Fruit fly (Drosophila melanogaster) whole organism, embryonic: Measurements from ENCODE around the gene snk.

Experiments
- Ada2b ChIP-seq: fragments of 200-800 bp; sonication (Bioruptor generic); IDR thresholded peaks from 2 replicates; pipeline ENCODE4 v1.3.6; 2022; ENCODE audit warnings: missing biosample characterization, missing genetic modification characterization
- B-H2 ChIP-seq: fragments of 200-800 bp; sonication (Bioruptor generic); optimal IDR thresholded peaks from 2 replicates; lab custom pipeline; 2018; ENCODE audit warnings: missing biosample characterization, mild to moderate bottlenecking, missing genetic modification characterization
- Blimp-1 ChIP-seq: fragments of 200-800 bp; sonication (Bioruptor generic); optimal IDR thresholded peaks from 3 replicates; lab custom pipeline; 2018; ENCODE audit warnings: missing biosample characterization, missing genetic modification characterization, mild to moderate bottlenecking, moderate library complexity, missing genetic modification reagents
- Bteb2 ChIP-seq: fragments of 200-800 bp; sonication (Bioruptor generic); optimal IDR thresholded peaks from 2 replicates; lab custom pipeline; 2016; ENCODE audit warnings: missing biosample characterization, missing genetic modification characterization
- C15 ChIP-seq: fragments of 200-800 bp; sonication (Bioruptor generic); IDR thresholded peaks from 3 replicates; pipeline ENCODE4 v1.3.6; 2022; ENCODE audit warnings: missing biosample characterization, missing genetic modification characterization
- CG11085 ChIP-seq: fragments of 200-800 bp; sonication (Bioruptor generic); IDR thresholded peaks from 2 replicates; pipeline ENCODE4 v1.3.6; 2022; ENCODE audit warnings: missing biosample characterization, missing genetic modification characterization
- CG11093 ChIP-seq: fragments of 200-800 bp; sonication (Bioruptor generic); IDR thresholded peaks from 3 replicates; pipeline ENCODE4 v1.3.6; 2022; ENCODE audit warnings: missing biosample characterization, missing genetic modification characterization
- CG11695 ChIP-seq: fragments of 200-800 bp; sonication (Bioruptor generic); IDR thresholded peaks from 3 replicates; pipeline ENCODE4 v1.3.6; 2022; ENCODE audit warnings: missing biosample characterization, missing genetic modification characterization
- CG12104 ChIP-seq: fragments of 200-800 bp; sonication (Bioruptor generic); optimal IDR thresholded peaks from 3 replicates; lab custom pipeline; 2016; ENCODE audit warnings: missing biosample characterization, missing genetic modification characterization
- CG14050 ChIP-seq: fragments of 200-800 bp; sonication (Bioruptor generic); IDR thresholded peaks from 3 replicates; pipeline ENCODE4 v1.3.6; 2022; ENCODE audit warnings: missing biosample characterization, missing genetic modification characterization
- CG14860 ChIP-seq: fragments of 200-800 bp; sonication (Bioruptor generic); IDR thresholded peaks from 3 replicates; pipeline ENCODE4 v1.3.6; 2022; ENCODE audit warnings: missing biosample characterization, missing genetic modification characterization; ENCODE audit not compliant: partially characterized antibody
- CG15011 ChIP-seq: fragments of 200-800 bp; sonication (Bioruptor generic); optimal IDR thresholded peaks from 3 replicates; lab custom pipeline; 2018; ENCODE audit warnings: missing biosample characterization, mild to moderate bottlenecking, missing genetic modification characterization
- CG15696 ChIP-seq: fragments of 200-800 bp; sonication (Bioruptor generic); optimal IDR thresholded peaks from 2 replicates; lab custom pipeline; 2019; ENCODE audit warnings: missing biosample characterization, mild to moderate bottlenecking, missing genetic modification characterization, moderate library complexity
- CG1603 ChIP-seq: fragments of 200-800 bp; sonication (Bioruptor generic); optimal IDR thresholded peaks from 2 replicates; lab custom pipeline; 2019; ENCODE audit warnings: missing biosample characterization, mild to moderate bottlenecking, missing genetic modification characterization, moderate library complexity
- CG18476 ChIP-seq: fragments of 200-800 bp; sonication (Bioruptor generic); optimal IDR thresholded peaks from 2 replicates; lab custom pipeline; 2016; ENCODE audit warnings: missing biosample characterization, mild to moderate bottlenecking, missing genetic modification characterization
- CG18599 ChIP-seq: fragments of 200-800 bp; sonication (Bioruptor generic); optimal IDR thresholded peaks from 3 replicates; lab custom pipeline; 2017; ENCODE audit warnings: missing biosample characterization, missing genetic modification characterization, mild to moderate bottlenecking, moderate library complexity, missing genetic modification reagents
- CG2129 ChIP-seq: fragments of 200-800 bp; sonication (Bioruptor generic); IDR thresholded peaks from 2 replicates; pipeline ENCODE4 v1.3.6; 2022; ENCODE audit warnings: missing biosample characterization, missing genetic modification characterization; ENCODE audit not compliant: partially characterized antibody
- CG2202 ChIP-seq: fragments of 200-800 bp; sonication (Bioruptor generic); optimal IDR thresholded peaks from 2 replicates; lab custom pipeline; 2018; ENCODE audit warnings: missing biosample characterization, mild to moderate bottlenecking, missing genetic modification characterization
- CG4328 ChIP-seq: fragments of 200-800 bp; sonication (Bioruptor generic); optimal IDR thresholded peaks from 3 replicates; lab custom pipeline; 2017; ENCODE audit warnings: missing biosample characterization, missing genetic modification reagents, missing genetic modification characterization
- CG5180 ChIP-seq: fragments of 200-800 bp; sonication (Bioruptor generic); optimal IDR thresholded peaks from 3 replicates; lab custom pipeline; 2017; ENCODE audit warnings: missing biosample characterization, missing genetic modification characterization, mild to moderate bottlenecking, moderate library complexity, missing genetic modification reagents
- CG7745 ChIP-seq: fragments of 200-800 bp; sonication (Bioruptor generic); optimal IDR thresholded peaks from 2 replicates; lab custom pipeline; 2018; ENCODE audit warnings: missing biosample characterization, mild to moderate bottlenecking, missing genetic modification characterization, moderate library complexity
- CG8290 ChIP-seq, 3 experiments: fragments of 200-800 bp; sonication (Bioruptor generic); optimal IDR thresholded peaks; 2 replicates each; lab custom pipeline; 2016 to 2019; ENCODE audit warnings: missing biosample characterization in 3 of 3, missing genetic modification characterization in 3 of 3, mild to moderate bottlenecking in 2 of 3, moderate library complexity in 1 of 3
- CG9932 ChIP-seq: fragments of 200-800 bp; sonication (Bioruptor generic); IDR thresholded peaks from 2 replicates; pipeline ENCODE4 v1.3.6; 2022; ENCODE audit warnings: missing biosample characterization, missing genetic modification characterization
- D19B ChIP-seq: fragments of 200-800 bp; sonication (Bioruptor generic); optimal IDR thresholded peaks from 2 replicates; lab custom pipeline; 2017; ENCODE audit warnings: missing biosample characterization, mild to moderate bottlenecking, missing genetic modification characterization
- Dek ChIP-seq: fragments of 200-800 bp; sonication (Bioruptor generic); optimal IDR thresholded peaks from 3 replicates; lab custom pipeline; 2019; ENCODE audit warnings: missing biosample characterization, mild to moderate bottlenecking, missing genetic modification characterization, moderate library complexity
- E2f2 ChIP-seq: fragments of 200-800 bp; sonication (Bioruptor generic); IDR thresholded peaks from 2 replicates; pipeline ENCODE4 v1.3.6; 2022; ENCODE audit warnings: missing biosample characterization, missing genetic modification characterization
- Mes4 ChIP-seq: fragments of 200-800 bp; sonication (Bioruptor generic); optimal IDR thresholded peaks from 2 replicates; lab custom pipeline; 2016; ENCODE audit warnings: missing biosample characterization, missing genetic modification characterization
- Mrtf ChIP-seq: fragments of 200-800 bp; sonication (Bioruptor generic); IDR thresholded peaks from 3 replicates; pipeline ENCODE4 v1.3.6; 2022; ENCODE audit warnings: missing biosample characterization, missing genetic modification characterization
- Ravus ChIP-seq: fragments of 200-800 bp; sonication (Bioruptor generic); IDR thresholded peaks from 2 replicates; pipeline ENCODE4 v1.3.6; 2022; ENCODE audit warnings: missing biosample characterization, missing genetic modification characterization
- Trl ChIP-seq, 3 experiments: fragments of >200 bp in 2 of 3; fragments of 200-800 bp in 1 of 3; sonication (Bioruptor generic) in 1 of 3; optimal IDR thresholded peaks; 2 replicates in 1 of 3; 3 replicates in 2 of 3; lab custom pipeline; 2016 to 2017; ENCODE audit warnings: missing biosample characterization in 1 of 3, missing genetic modification characterization in 1 of 3
- ab ChIP-seq: fragments of 200-800 bp; sonication (Bioruptor generic); optimal IDR thresholded peaks from 2 replicates; lab custom pipeline; 2016; ENCODE audit warnings: missing biosample characterization, missing genetic modification characterization
- al ChIP-seq: fragments of 200-800 bp; sonication (Bioruptor generic); IDR thresholded peaks from 2 replicates; pipeline ENCODE4 v1.3.6; 2022; ENCODE audit warnings: missing biosample characterization, missing genetic modification characterization
- cwo ChIP-seq: fragments of 200-800 bp; sonication (Bioruptor generic); optimal IDR thresholded peaks from 3 replicates; lab custom pipeline; 2017; ENCODE audit warnings: missing biosample characterization, missing genetic modification characterization, mild to moderate bottlenecking, moderate library complexity, missing genetic modification reagents
- dpn ChIP-seq, 2 experiments: fragments of 200-800 bp; sonication (Bioruptor generic); optimal IDR thresholded peaks; 3 replicates each; lab custom pipeline; 2016; ENCODE audit warnings: missing biosample characterization in 2 of 2, missing genetic modification characterization in 2 of 2
- eve ChIP-seq, 2 experiments: fragments of >200 bp; optimal IDR thresholded peaks; 2 replicates each; lab custom pipeline; 2017; ENCODE audit warnings: missing biosample characterization in 2 of 2, missing genetic modification characterization in 2 of 2
- gcm2 ChIP-seq: fragments of 200-800 bp; sonication (Bioruptor generic); optimal IDR thresholded peaks from 2 replicates; lab custom pipeline; 2016; ENCODE audit warnings: missing biosample characterization, missing genetic modification characterization
- gsb-n ChIP-seq: fragments of 200-800 bp; sonication (Bioruptor generic); optimal IDR thresholded peaks from 3 replicates; lab custom pipeline; 2018; ENCODE audit warnings: missing biosample characterization, mild to moderate bottlenecking, missing genetic modification characterization
- hkb ChIP-seq, 2 experiments: fragments of 200-800 bp in 1 of 2; fragments of >200 bp in 1 of 2; sonication (Bioruptor generic) in 1 of 2; IDR thresholded peaks in 1 of 2; optimal IDR thresholded peaks in 1 of 2; 2 replicates each; pipeline versions ENCODE4 v1.3.6 to Lab custom; 2017 to 2022; ENCODE audit warnings: missing biosample characterization in 1 of 2, missing genetic modification characterization in 1 of 2
- hth ChIP-seq: fragments of >200 bp; optimal IDR thresholded peaks from 2 replicates; lab custom pipeline; 2017; ENCODE audit warnings: inconsistent platforms
- ind ChIP-seq: fragments of 200-800 bp; sonication (Bioruptor generic); optimal IDR thresholded peaks from 3 replicates; lab custom pipeline; 2016; ENCODE audit warnings: missing biosample characterization, missing genetic modification characterization
- nmo ChIP-seq: fragments of 200-800 bp; sonication (Bioruptor generic); optimal IDR thresholded peaks from 2 replicates; lab custom pipeline; 2018; ENCODE audit warnings: missing biosample characterization, mild to moderate bottlenecking, missing genetic modification characterization, moderate library complexity
- oc ChIP-seq: fragments of 200-800 bp; sonication (Bioruptor generic); optimal IDR thresholded peaks from 2 replicates; lab custom pipeline; 2018; ENCODE audit warnings: missing biosample characterization, mild to moderate bottlenecking, missing genetic modification characterization, moderate library complexity
- pb ChIP-seq: fragments of 200-800 bp; sonication (Bioruptor generic); optimal IDR thresholded peaks from 3 replicates; lab custom pipeline; 2016; ENCODE audit warnings: missing biosample characterization, missing genetic modification characterization
- sens-2 ChIP-seq: fragments of 200-800 bp; sonication (Bioruptor generic); IDR thresholded peaks from 2 replicates; pipeline ENCODE4 v1.3.6; 2022; ENCODE audit warnings: missing biosample characterization, missing genetic modification characterization
- stc ChIP-seq: fragments of 200-800 bp; sonication (Bioruptor generic); IDR thresholded peaks from 2 replicates; pipeline ENCODE4 v1.3.6; 2022; ENCODE audit warnings: missing biosample characterization, missing genetic modification characterization
- tll ChIP-seq, 2 experiments: fragments of 200-800 bp in 1 of 2; fragments of >200 bp in 1 of 2; sonication (Bioruptor generic) in 1 of 2; optimal IDR thresholded peaks; 2 replicates each; lab custom pipeline; 2017 to 2019; ENCODE audit warnings: missing biosample characterization in 2 of 2, missing genetic modification characterization in 2 of 2, mild to moderate bottlenecking in 1 of 2, moderate library complexity in 1 of 2
- toy ChIP-seq: fragments of 200-800 bp; sonication (Bioruptor generic); IDR thresholded peaks from 2 replicates; pipeline ENCODE4 v1.3.6; 2022; ENCODE audit warnings: missing biosample characterization, missing genetic modification characterization
- unc-4 ChIP-seq: fragments of 200-800 bp; sonication (Bioruptor generic); IDR thresholded peaks from 2 replicates; pipeline ENCODE4 v1.3.6; 2022; ENCODE audit warnings: missing biosample characterization, missing genetic modification characterization; ENCODE audit not compliant: partially characterized antibody

The snk gene

dm6 chr3R:13068022-13068421, 25.5 kb upstream of the snk start (continued):
- TF ChIP-seq sens-2 (GFP tag; lab: Robert Waterston, UW) (peak; percentile 47; the same call in 1 of the 2 replicates), Ravus (GFP tag; lab: Robert Waterston, UW) (no peak; the same call in 1 of the 2 replicates), Mrtf (GFP tag; lab: Robert Waterston, UW) (peak; percentile 75; the same call in 2 of the 3 replicates), CG8290 (GFP tag; optimal IDR thresholded peaks at IDR 0.05; lab: Kevin White, UChicago) (peak; percentile 70), CG8290 (tag; optimal IDR thresholded peaks at IDR 0.05; lab: Kevin White, UChicago) (peak; percentile 65 to 95), oc (tag; lab: Kevin White, UChicago) (peak; percentile 96), tll (GFP tag; optimal IDR thresholded peaks at IDR 0.05; lab: Kevin White, UChicago) (no peak), CG11093 (GFP tag; lab: Robert Waterston, UW) (peak; percentile 13; the same call in 1 of the 3 replicates), Mes4 (GFP tag; lab: Kevin White, UChicago) (peak; percentile 85), cwo (GFP tag; lab: Kevin White, UChicago) (peak; percentile 77), C15 (GFP tag; lab: Robert Waterston, UW) (no peak), Trl (optimal IDR thresholded peaks at IDR 0.05; lab: Kevin White, UChicago) (no peak), Trl (GFP tag; optimal IDR thresholded peaks at IDR 0.05; lab: Kevin White, UChicago) (peak; percentile 88), Ada2b (GFP tag; lab: Robert Waterston, UW) (no peak), toy (GFP tag; lab: Robert Waterston, UW) (no peak), Blimp-1 (GFP tag; lab: Kevin White, UChicago) (peak; percentile 95), B-H2 (GFP tag; lab: Kevin White, UChicago) (no peak), D19B (peak; percentile 28), CG1603 (tag; lab: Kevin White, UChicago) (peak; percentile 96), hth (no peak), CG11695 (GFP tag; lab: Robert Waterston, UW) (peak; percentile 34; the same call in 1 of the 3 replicates), eve (GFP tag; optimal IDR thresholded peaks at IDR 0.05; lab: Kevin White, UChicago) (no peak), E2f2 (GFP tag; lab: Robert Waterston, UW) (peak; percentile 42; the same call in 1 of the 2 replicates), ab (no peak), CG18599 (GFP tag; lab: Kevin White, UChicago) (peak; percentile 88), CG14050 (GFP tag; lab: Robert Waterston, UW) (peak; percentile 37; the same call in 1 of the 3 replicates), CG4328 (GFP tag; lab: Kevin White, UChicago) (peak; percentile 70), CG9932 (GFP tag; lab: Robert Waterston, UW) (no peak), CG11085 (GFP tag; lab: Robert Waterston, UW) (no peak; the same call in 1 of the 2 replicates), CG14860 (GFP tag; lab: Robert Waterston, UW) (no peak), CG2129 (GFP tag; lab: Robert Waterston, UW) (no peak), CG5180 (GFP tag; lab: Kevin White, UChicago) (peak; percentile 88), pb (GFP tag; lab: Kevin White, UChicago) (peak; percentile 56), dpn (GFP tag; optimal IDR thresholded peaks at IDR 0.05; lab: Kevin White, UChicago) (peak; percentile 62 to 65), Bteb2 (GFP tag; lab: Kevin White, UChicago) (peak; percentile 45), CG12104 (GFP tag; lab: Kevin White, UChicago) (peak; percentile 97), al (GFP tag; lab: Robert Waterston, UW) (no peak), CG2202 (tag; lab: Kevin White, UChicago) (peak; percentile 93), gcm2 (GFP tag; lab: Kevin White, UChicago) (peak; percentile 39), CG15011 (GFP tag; lab: Kevin White, UChicago) (peak; percentile 95), CG7745 (tag; lab: Kevin White, UChicago) (peak; percentile 80), Dek (tag; lab: Kevin White, UChicago) (peak; percentile 85), nmo (GFP tag; lab: Kevin White, UChicago) (peak; percentile 82), gsb-n (peak; percentile 97), CG18476 (GFP tag; lab: Kevin White, UChicago) (peak; percentile 76), ind (peak; percentile 52), hkb (optimal IDR thresholded peaks at IDR 0.05; lab: Kevin White, UChicago) (no peak), hkb (GFP tag; IDR thresholded peaks at IDR 0.05; lab: Robert Waterston, UW) (peak; percentile 90), CG15696 (tag; lab: Kevin White, UChicago) (peak; percentile 97), stc (GFP tag; lab: Robert Waterston, UW) (peak; percentile 60; the same call in 1 of the 2 replicates), unc-4 (GFP tag; lab: Robert Waterston, UW) (no peak)
